Fruit fly (Drosophila melanogaster) whole organism, embryonic: ENCODE measurements around the gene CG34309.
A peak's percentile ranks its signal among the peaks of the same experiment; 100 is the strongest.

Source experiments
- Atf-2 ChIP-seq: fragments of 200-800 bp; sonication (Bioruptor generic); optimal IDR thresholded peaks from 2 replicates; lab custom pipeline; 2016; ENCODE audit warnings: missing biosample characterization, missing genetic modification characterization
- Atf3 ChIP-seq: fragments of 200-800 bp; sonication (Bioruptor generic); optimal IDR thresholded peaks from 3 replicates; lab custom pipeline; 2016; ENCODE audit warnings: missing biosample characterization, missing genetic modification characterization
- CG10321 ChIP-seq: fragments of 200-800 bp; sonication (Bioruptor generic); IDR thresholded peaks from 2 replicates; pipeline ENCODE4 v1.3.6; 2022; ENCODE audit warnings: missing biosample characterization, missing genetic modification characterization
- CG10543 ChIP-seq: fragments of 200-800 bp; sonication (Bioruptor generic); optimal IDR thresholded peaks from 3 replicates; lab custom pipeline; 2017; ENCODE audit warnings: missing biosample characterization, mild to moderate bottlenecking, missing genetic modification characterization, moderate library complexity
- CG11504 ChIP-seq: fragments of 200-800 bp; sonication (Bioruptor generic); optimal IDR thresholded peaks from 3 replicates; lab custom pipeline; 2019; ENCODE audit warnings: missing biosample characterization, mild to moderate bottlenecking, missing genetic modification characterization, moderate library complexity
- CG12104 ChIP-seq: fragments of 200-800 bp; sonication (Bioruptor generic); optimal IDR thresholded peaks from 3 replicates; lab custom pipeline; 2016; ENCODE audit warnings: missing biosample characterization, missing genetic modification characterization
- CG12769 ChIP-seq: fragments of 200-800 bp; sonication (Bioruptor generic); optimal IDR thresholded peaks from 2 replicates; lab custom pipeline; 2019; ENCODE audit warnings: missing biosample characterization, mild to moderate bottlenecking, missing genetic modification characterization, moderate library complexity
- CG13624 ChIP-seq: fragments of 200-800 bp; sonication (Bioruptor generic); optimal IDR thresholded peaks from 2 replicates; lab custom pipeline; 2016; ENCODE audit warnings: missing biosample characterization, missing genetic modification characterization
- CG15269 ChIP-seq: fragments of 200-800 bp; sonication (Bioruptor generic); optimal IDR thresholded peaks from 2 replicates; lab custom pipeline; 2018; ENCODE audit warnings: missing biosample characterization, mild to moderate bottlenecking, missing genetic modification characterization, moderate library complexity
- CG1602 ChIP-seq: fragments of 200-800 bp; sonication (Bioruptor generic); optimal IDR thresholded peaks from 3 replicates; lab custom pipeline; 2016; ENCODE audit warnings: missing biosample characterization, missing genetic modification characterization
- CG17328 ChIP-seq: fragments of 200-800 bp; sonication (Bioruptor generic); IDR thresholded peaks from 2 replicates; pipeline ENCODE4 v1.3.6; 2022; ENCODE audit warnings: missing biosample characterization, missing genetic modification characterization
- CG17359 ChIP-seq: fragments of 200-800 bp; sonication (Bioruptor generic); optimal IDR thresholded peaks from 3 replicates; lab custom pipeline; 2018; ENCODE audit warnings: missing biosample characterization, mild to moderate bottlenecking, missing genetic modification characterization, moderate library complexity
- CG17385 ChIP-seq: fragments of 200-800 bp; sonication (Bioruptor generic); optimal IDR thresholded peaks from 3 replicates; lab custom pipeline; 2018; ENCODE audit warnings: missing biosample characterization, mild to moderate bottlenecking, missing genetic modification characterization
- CG18011 ChIP-seq: fragments of 200-800 bp; sonication (Bioruptor generic); optimal IDR thresholded peaks from 2 replicates; lab custom pipeline; 2017; ENCODE audit warnings: missing biosample characterization, missing genetic modification characterization, mild to moderate bottlenecking, moderate library complexity, missing genotype
- CG34376 ChIP-seq: fragments of 200-800 bp; sonication (Bioruptor generic); optimal IDR thresholded peaks from 2 replicates; lab custom pipeline; 2018; ENCODE audit warnings: missing biosample characterization, mild to moderate bottlenecking, missing genetic modification characterization
- CG3847 ChIP-seq: fragments of 200-800 bp; sonication (Bioruptor generic); IDR thresholded peaks from 2 replicates; pipeline ENCODE4 v1.3.6; 2022; ENCODE audit warnings: missing biosample characterization, missing genetic modification characterization
- CG3995 ChIP-seq: fragments of 200-800 bp; sonication (Bioruptor generic); optimal IDR thresholded peaks from 3 replicates; lab custom pipeline; 2016; ENCODE audit warnings: missing biosample characterization, missing genetic modification characterization
- CG4360 ChIP-seq: fragments of 200-800 bp; sonication (Bioruptor generic); IDR thresholded peaks from 2 replicates; pipeline ENCODE4 v1.3.6; 2022; ENCODE audit warnings: missing biosample characterization, missing genetic modification characterization
- CG4404 ChIP-seq: fragments of 200-800 bp; sonication (Bioruptor generic); IDR thresholded peaks from 2 replicates; pipeline ENCODE4 v1.3.6; 2022; ENCODE audit warnings: missing biosample characterization, missing genetic modification characterization
- CG5180 ChIP-seq: fragments of 200-800 bp; sonication (Bioruptor generic); optimal IDR thresholded peaks from 3 replicates; lab custom pipeline; 2017; ENCODE audit warnings: missing biosample characterization, missing genetic modification characterization, mild to moderate bottlenecking, moderate library complexity, missing genetic modification reagents
- CG6254 ChIP-seq: fragments of 200-800 bp; sonication (Bioruptor generic); optimal IDR thresholded peaks from 3 replicates; lab custom pipeline; 2017; ENCODE audit warnings: mild to moderate bottlenecking, missing biosample characterization, missing genetic modification reagents, missing genetic modification characterization
- CG6272 ChIP-seq: fragments of 200-800 bp; sonication (Bioruptor generic); IDR thresholded peaks from 2 replicates; pipeline ENCODE4 v1.3.6; 2022; ENCODE audit warnings: missing biosample characterization, missing genetic modification characterization
- CG6765 ChIP-seq: fragments of 200-800 bp; sonication (Bioruptor generic); optimal IDR thresholded peaks from 3 replicates; lab custom pipeline; 2017; ENCODE audit warnings: missing biosample characterization, mild to moderate bottlenecking, missing genetic modification characterization
- CG7839 ChIP-seq: fragments of 200-800 bp; sonication (Bioruptor generic); optimal IDR thresholded peaks from 3 replicates; lab custom pipeline; 2018; ENCODE audit warnings: missing biosample characterization, mild to moderate bottlenecking, missing genetic modification characterization, moderate library complexity
- CG9727 ChIP-seq: fragments of 200-800 bp; sonication (Bioruptor generic); optimal IDR thresholded peaks from 3 replicates; lab custom pipeline; 2017; ENCODE audit warnings: missing biosample characterization, mild to moderate bottlenecking, missing genetic modification characterization
- CG9797 ChIP-seq: fragments of 200-800 bp; sonication (Bioruptor generic); optimal IDR thresholded peaks from 3 replicates; lab custom pipeline; 2018; ENCODE audit warnings: missing biosample characterization, mild to moderate bottlenecking, missing genetic modification characterization
- CG9932 ChIP-seq: fragments of 200-800 bp; sonication (Bioruptor generic); IDR thresholded peaks from 2 replicates; pipeline ENCODE4 v1.3.6; 2022; ENCODE audit warnings: missing biosample characterization, missing genetic modification characterization
- Camta ChIP-seq: fragments of 200-800 bp; sonication (Bioruptor generic); optimal IDR thresholded peaks from 2 replicates; lab custom pipeline; 2016; ENCODE audit warnings: missing biosample characterization, missing genetic modification characterization
- CrebB ChIP-seq: fragments of 200-800 bp; sonication (Bioruptor generic); optimal IDR thresholded peaks from 3 replicates; lab custom pipeline; 2018; ENCODE audit warnings: missing biosample characterization, mild to moderate bottlenecking, missing genetic modification characterization
- Dad ChIP-seq: fragments of 200-800 bp; sonication (Bioruptor generic); optimal IDR thresholded peaks from 3 replicates; lab custom pipeline; 2016; ENCODE audit warnings: missing biosample characterization, missing genetic modification characterization
- Dip3 ChIP-seq: fragments of 200-800 bp; sonication (Bioruptor generic); optimal IDR thresholded peaks from 3 replicates; lab custom pipeline; 2016; ENCODE audit warnings: missing biosample characterization, missing genetic modification characterization
- MBD-R2 ChIP-seq: fragments of 200-800 bp; sonication (Bioruptor generic); IDR thresholded peaks from 2 replicates; pipeline ENCODE4 v1.3.6; 2022; ENCODE audit warnings: missing biosample characterization, missing genetic modification characterization
- NFAT ChIP-seq: fragments of 200-800 bp; sonication (Bioruptor generic); IDR thresholded peaks from 2 replicates; pipeline ENCODE4 v1.3.6; 2022; ENCODE audit warnings: missing biosample characterization, missing genetic modification characterization
- Ravus ChIP-seq: fragments of 200-800 bp; sonication (Bioruptor generic); IDR thresholded peaks from 2 replicates; pipeline ENCODE4 v1.3.6; 2022; ENCODE audit warnings: missing biosample characterization, missing genetic modification characterization
- Rfx ChIP-seq: fragments of 200-800 bp; sonication (Bioruptor generic); IDR thresholded peaks from 2 replicates; pipeline ENCODE4 v1.3.6; 2022; ENCODE audit warnings: missing biosample characterization, missing genetic modification characterization
- br ChIP-seq: fragments of >200 bp; optimal IDR thresholded peaks from 2 replicates; lab custom pipeline; 2017
- croc ChIP-seq: fragments of 200-800 bp; sonication (Bioruptor generic); conservative IDR thresholded peaks from 3 replicates; pipeline ENCODE4 v1.3.6; 2022; ENCODE audit warnings: missing biosample characterization, missing genetic modification characterization
- dmrt11E ChIP-seq: fragments of 200-800 bp; sonication (Bioruptor generic); optimal IDR thresholded peaks from 3 replicates; lab custom pipeline; 2018; ENCODE audit warnings: missing biosample characterization, mild to moderate bottlenecking, missing genetic modification characterization, moderate library complexity
- fd64A ChIP-seq: fragments of 200-800 bp; sonication (Bioruptor generic); optimal IDR thresholded peaks from 3 replicates; lab custom pipeline; 2018; ENCODE audit warnings: missing biosample characterization, mild to moderate bottlenecking, missing genetic modification characterization
- gsb-n ChIP-seq: fragments of 200-800 bp; sonication (Bioruptor generic); optimal IDR thresholded peaks from 3 replicates; lab custom pipeline; 2018; ENCODE audit warnings: missing biosample characterization, mild to moderate bottlenecking, missing genetic modification characterization
- jing ChIP-seq: fragments of 200-800 bp; sonication (Bioruptor generic); optimal IDR thresholded peaks from 2 replicates; lab custom pipeline; 2018; ENCODE audit warnings: missing biosample characterization, mild to moderate bottlenecking, missing genetic modification characterization
- lab ChIP-seq: fragments of 200-800 bp; sonication (Bioruptor generic); optimal IDR thresholded peaks from 3 replicates; lab custom pipeline; 2017; ENCODE audit warnings: missing biosample characterization, missing genetic modification characterization, mild to moderate bottlenecking, moderate library complexity, missing genetic modification reagents
- lola ChIP-seq, 3 experiments: fragments of >200 bp in 2 of 3; fragments of 200-800 bp in 1 of 3; sonication (Bioruptor generic) in 1 of 3; optimal IDR thresholded peaks; 2 replicates each; lab custom pipeline; 2017 to 2019; ENCODE audit warnings: missing biosample characterization in 3 of 3, missing genetic modification characterization in 3 of 3, mild to moderate bottlenecking in 1 of 3, moderate library complexity in 1 of 3
- luna ChIP-seq: fragments of 200-800 bp; sonication (Bioruptor generic); optimal IDR thresholded peaks from 2 replicates; lab custom pipeline; 2016; ENCODE audit warnings: missing biosample characterization, missing genetic modification characterization
- nerfin-2 ChIP-seq: fragments of 200-800 bp; sonication (Bioruptor generic); IDR thresholded peaks from 2 replicates; pipeline ENCODE4 v1.3.6; 2022; ENCODE audit warnings: missing biosample characterization, missing genetic modification characterization; ENCODE audit not compliant: partially characterized antibody
- tgo ChIP-seq: fragments of 200-800 bp; sonication (Bioruptor generic); IDR thresholded peaks from 3 replicates; pipeline ENCODE4 v1.3.6; 2022; ENCODE audit warnings: missing biosample characterization, missing genetic modification characterization
- ttk ChIP-seq: fragments of 200-800 bp; sonication (Bioruptor generic); IDR thresholded peaks from 2 replicates; pipeline ENCODE4 v2.1.2; 2022; ENCODE audit warnings: missing biosample characterization, missing genetic modification characterization
- unc-4 ChIP-seq: fragments of 200-800 bp; sonication (Bioruptor generic); IDR thresholded peaks from 2 replicates; pipeline ENCODE4 v1.3.6; 2022; ENCODE audit warnings: missing biosample characterization, missing genetic modification characterization; ENCODE audit not compliant: partially characterized antibody

Gene CG34309

DNA sequence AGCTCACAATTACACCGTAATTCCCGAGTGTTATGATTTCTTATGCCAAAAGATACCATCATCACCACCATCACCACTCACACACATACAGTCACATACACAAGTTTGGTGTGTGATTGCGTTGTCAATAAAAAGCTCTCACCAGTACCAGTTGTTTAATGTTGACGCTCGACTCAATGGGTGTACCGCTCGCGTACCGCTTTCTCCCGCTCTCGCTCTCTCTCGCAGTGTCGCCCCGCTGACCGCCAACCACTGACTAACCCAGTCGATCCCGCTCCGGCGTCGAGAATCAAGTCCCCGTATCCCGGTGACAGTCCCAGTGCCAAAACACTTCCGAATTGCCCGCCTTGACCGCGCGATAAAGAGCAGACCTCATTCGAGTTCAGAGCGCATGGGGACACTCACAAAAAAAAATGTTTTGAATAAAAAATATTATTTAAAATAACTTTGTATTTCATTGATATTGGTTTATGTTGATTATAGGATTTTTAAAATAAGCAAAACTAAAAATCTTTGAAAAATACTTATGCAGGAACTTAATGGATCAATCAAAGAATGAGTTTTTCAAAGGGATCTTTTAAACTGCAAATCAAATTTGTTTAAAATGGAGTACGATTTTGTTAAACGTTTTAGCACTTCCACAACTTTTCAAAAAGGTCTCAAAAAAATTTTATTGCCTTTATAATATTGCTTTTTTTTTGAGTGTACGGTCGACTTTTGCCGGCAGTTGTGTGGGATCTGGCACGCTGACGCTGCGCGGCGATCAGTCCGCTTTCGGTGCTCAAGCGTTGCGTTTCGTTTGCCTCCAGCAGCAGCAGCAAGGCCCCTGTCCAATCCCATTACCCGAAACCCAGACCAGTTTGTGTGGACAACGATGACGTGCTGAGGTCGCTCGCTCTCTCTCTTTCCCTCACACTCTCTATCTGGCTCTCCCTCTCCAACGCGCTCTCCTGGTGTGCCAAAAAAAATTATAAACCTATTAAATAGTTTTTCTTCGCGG is 8.0 kb upstream of the CG34309 start, which contains the start of gene Dic1:
Gene Dic1, plus strand, starts transcription at position 764 of the 1,000 bp plus-strand sequence.
- TF ChIP-seq tgo (GFP tag; lab: Robert Waterston, UW) = peak; percentile 92
- peak; percentile 82 for TF ChIP-seq CG4404 (GFP tag; lab: Robert Waterston, UW)
- TF ChIP-seq CG11504 (tag; lab: Kevin White, UChicago) = peak; percentile 98
- peak; percentile 18 for TF ChIP-seq fd64A (GFP tag; lab: Kevin White, UChicago)
- TF ChIP-seq CG1602 = peak; percentile 96
- peak; percentile 92 for TF ChIP-seq Atf-2 (GFP tag; lab: Kevin White, UChicago)
- peak; percentile 84 for TF ChIP-seq MBD-R2 (GFP tag; lab: Robert Waterston, UW)
- peak; percentile 87 for TF ChIP-seq CG18011 (GFP tag; lab: Kevin White, UChicago)
- TF ChIP-seq CG10321 (GFP tag; lab: Robert Waterston, UW) = peak; percentile 30; the same call in 1 of the 2 replicates
- peak; percentile 100 for TF ChIP-seq CG12769 (tag; lab: Kevin White, UChicago)
- TF ChIP-seq CG4360 (GFP tag; lab: Robert Waterston, UW) = peak; percentile 50
- TF ChIP-seq CG10543 (GFP tag; lab: Kevin White, UChicago) = peak; percentile 98
- TF ChIP-seq CG5180 (GFP tag; lab: Kevin White, UChicago) = peak; percentile 92
- TF ChIP-seq CG17385 (GFP tag; lab: Kevin White, UChicago) = peak; percentile 95
- TF ChIP-seq CG9932 (GFP tag; lab: Robert Waterston, UW) = peak; percentile 94
- TF ChIP-seq Dip3 = peak; percentile 92
- peak; percentile 81 for TF ChIP-seq CG17328 (GFP tag; lab: Robert Waterston, UW)
- TF ChIP-seq Rfx (GFP tag; lab: Robert Waterston, UW) = peak; percentile 93
- peak; percentile 85 for TF ChIP-seq ttk (GFP tag; lab: Robert Waterston, UW)
- peak; percentile 41 for TF ChIP-seq CG9797 (GFP tag; lab: Kevin White, UChicago)
- no peak for TF ChIP-seq unc-4 (GFP tag; lab: Robert Waterston, UW)
- peak; percentile 85 for TF ChIP-seq CG6272
- TF ChIP-seq CG15269 (tag; lab: Kevin White, UChicago) = peak; percentile 97
- peak; percentile 92 for TF ChIP-seq CG13624 (GFP tag; lab: Kevin White, UChicago)
- TF ChIP-seq lab (GFP tag; lab: Kevin White, UChicago) = peak; percentile 98
- TF ChIP-seq CG17359 (tag; lab: Kevin White, UChicago) = peak; percentile 98
- TF ChIP-seq jing (GFP tag; lab: Kevin White, UChicago) = peak; percentile 85
- TF ChIP-seq CG6765 = peak; percentile 94
- peak; percentile 90 for TF ChIP-seq dmrt11E (tag; lab: Kevin White, UChicago)
- TF ChIP-seq Atf3 = peak; percentile 88
- peak in 1 of 3 experiments; percentile 97 for TF ChIP-seq lola (GFP tag; optimal IDR thresholded peaks at IDR 0.05; lab: Kevin White, UChicago)
- peak; percentile 95 for TF ChIP-seq CG6254 (GFP tag; lab: Kevin White, UChicago)
- peak; percentile 83 for TF ChIP-seq luna (GFP tag; lab: Kevin White, UChicago)
- TF ChIP-seq CG3847 (GFP tag; lab: Robert Waterston, UW) = peak; percentile 94
- TF ChIP-seq croc = peak; percentile 79
- TF ChIP-seq CG3995 = peak; percentile 74
- peak; percentile 71 for TF ChIP-seq NFAT (GFP tag; lab: Robert Waterston, UW)
- peak; percentile 93 for TF ChIP-seq gsb-n (tag; lab: Kevin White, UChicago)
- TF ChIP-seq Ravus (GFP tag; lab: Robert Waterston, UW) = peak; percentile 69
- TF ChIP-seq CG34376 (GFP tag; lab: Kevin White, UChicago) = peak; percentile 91
- TF ChIP-seq Camta (GFP tag; lab: Kevin White, UChicago) = peak; percentile 95
- TF ChIP-seq CG7839 (tag; lab: Kevin White, UChicago) = peak; percentile 98
- TF ChIP-seq br = no peak
- TF ChIP-seq CG9727 (GFP tag; lab: Kevin White, UChicago) = peak; percentile 99
- TF ChIP-seq CrebB = peak; percentile 73
- peak; percentile 83 for TF ChIP-seq Dad (GFP tag; lab: Kevin White, UChicago)
- no peak for TF ChIP-seq nerfin-2 (GFP tag; lab: Robert Waterston, UW)
- TF ChIP-seq CG12104 (GFP tag; lab: Kevin White, UChicago) = peak; percentile 99
